Worm (Caenorhabditis elegans): ENCODE measurements around the gene Y54E2A.9.

The Y54E2A.9 gene

ce11 chrII:14819258-14819985 lies 33.6 kb upstream of the Y54E2A.9 start:
- TF ChIP-seq ham-2 (GFP tag; optimal IDR thresholded peaks at IDR 0.05), result peak; percentile 36
- TF ChIP-seq tbx-8 (GFP tag; optimal IDR thresholded peaks at IDR 0.05), result no peak
- no peak for TF ChIP-seq blmp-1 (tag; optimal IDR thresholded peaks at IDR 0.05)

DNA sequence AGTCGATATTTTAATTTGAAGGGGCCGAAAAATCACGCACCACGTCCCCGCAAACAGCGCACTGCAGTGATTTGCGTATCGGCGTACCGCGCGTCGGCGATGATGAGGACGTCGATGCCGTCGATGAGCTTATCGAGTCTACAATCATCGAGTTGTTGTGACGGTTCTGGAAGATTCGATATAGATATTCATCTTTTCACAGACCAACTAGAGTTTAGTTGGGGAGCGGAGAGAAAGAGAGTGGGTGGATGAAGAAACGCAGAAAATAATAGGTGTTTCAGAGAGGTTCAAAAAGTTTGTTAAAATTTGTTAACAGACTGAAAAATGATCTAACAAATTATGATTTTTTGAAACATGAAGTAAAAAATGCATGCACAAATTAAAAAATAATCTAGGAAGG lies 32.6 kb upstream of the Y54E2A.9 start, which contains the start of gene nhr-61:
nhr-61 (minus strand) TSS at position 168 of the 400 bp plus-strand sequence.
- TF ChIP-seq lin-13 (tag; optimal IDR thresholded peaks at IDR 0.05), result no peak
- TF ChIP-seq ceh-83 (GFP tag; optimal IDR thresholded peaks at IDR 0.05), result no peak
- TF ChIP-seq ceh-39 (tag; optimal IDR thresholded peaks at IDR 0.05), result no peak
- TF ChIP-seq elt-1 (tag; optimal IDR thresholded peaks at IDR 0.05; ENCODE audit: borderline replicate concordance, insufficient read depth), result peak; percentile 73
- no peak for TF ChIP-seq unc-39 (tag; optimal IDR thresholded peaks at IDR 0.05)
- TF ChIP-seq unc-62 (GFP tag; optimal IDR thresholded peaks at IDR 0.05), result no peak
- TF ChIP-seq snpc-4 (tag; optimal IDR thresholded peaks at IDR 0.05), result no peak
- TF ChIP-seq mls-2 (tag; optimal IDR thresholded peaks at IDR 0.05), result no peak

- TF ChIP-seq sptf-1 (tag; optimal IDR thresholded peaks at IDR 0.05) (no peak), zip-8 (tag; optimal IDR thresholded peaks at IDR 0.05) (no peak), ceh-83 (GFP tag; optimal IDR thresholded peaks at IDR 0.05) (no peak), unc-39 (tag; optimal IDR thresholded peaks at IDR 0.05) (no peak), M03D4.4 (tag; optimal IDR thresholded peaks at IDR 0.05) (no peak), ceh-43 (GFP tag; optimal IDR thresholded peaks at IDR 0.05) (no peak), mab-5 (tag; optimal IDR thresholded peaks at IDR 0.05) (no peak), sem-2 (GFP tag; optimal IDR thresholded peaks at IDR 0.05) (no peak), lsy-2 (tag; optimal IDR thresholded peaks at IDR 0.05) (no peak), ztf-11 (tag; optimal IDR thresholded peaks at IDR 0.05) (no peak), unc-62 (GFP tag; optimal IDR thresholded peaks at IDR 0.05) (no peak), mep-1 (tag; optimal IDR thresholded peaks at IDR 0.05) (no peak), mls-2 (tag; optimal IDR thresholded peaks at IDR 0.05) (no peak), elt-3 (tag; optimal IDR thresholded peaks at IDR 0.05) (no peak), pha-4 (tag; optimal IDR thresholded peaks at IDR 0.05) (no peak), nhr-2 (tag; optimal IDR thresholded peaks at IDR 0.05) (no peak), ham-2 (GFP tag; optimal IDR thresholded peaks at IDR 0.05) (no peak)
Observed at ce11 chrII:14816086-14816485, 30.3 kb upstream of the Y54E2A.9 start.

DNA sequence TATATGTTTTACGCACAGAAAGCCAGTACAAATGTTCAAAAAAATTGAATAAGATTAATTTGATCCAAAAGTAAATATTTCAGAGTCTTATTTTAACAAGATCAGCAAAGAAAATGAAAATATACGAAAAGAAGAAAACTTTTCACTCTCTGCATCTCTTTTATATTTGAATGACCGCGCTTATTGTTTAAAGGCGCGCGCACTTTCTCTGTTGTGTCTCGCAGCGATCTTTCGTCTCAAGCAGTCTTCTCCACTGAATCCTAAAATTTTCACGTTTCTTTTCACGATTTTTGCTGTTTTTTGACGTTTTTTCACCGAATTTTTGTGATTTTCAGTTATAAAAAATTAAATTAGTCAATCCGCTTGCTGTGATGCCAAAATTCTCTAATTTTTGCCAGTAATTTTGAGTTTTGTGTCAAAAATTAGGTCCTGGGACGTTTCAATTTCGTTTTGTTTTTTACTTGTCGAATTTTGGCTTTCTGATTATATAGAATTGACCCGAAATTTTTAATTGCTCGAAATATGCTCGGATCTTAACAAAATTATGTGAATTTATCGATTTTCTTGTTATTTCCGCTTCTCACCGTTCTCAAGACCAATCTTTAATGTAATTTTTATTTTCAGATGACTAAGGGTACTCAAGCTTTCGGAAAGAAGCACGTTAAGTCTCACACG lies 29.2 kb upstream of the Y54E2A.9 start, which contains the start of gene W01D2.1:
W01D2.1 (plus strand) TSS at position 625 of the 675 bp plus-strand sequence.
- TF ChIP-seq lin-13 (tag; optimal IDR thresholded peaks at IDR 0.05) (no peak), elt-3 (tag; optimal IDR thresholded peaks at IDR 0.05) (no peak), mls-2 (tag; optimal IDR thresholded peaks at IDR 0.05) (no peak), bed-3 (GFP tag; optimal IDR thresholded peaks at IDR 0.05) (no peak), ceh-39 (tag; optimal IDR thresholded peaks at IDR 0.05) (peak; percentile 10), pha-4 (tag; optimal IDR thresholded peaks at IDR 0.05) (peak; percentile 22), sem-2 (GFP tag; optimal IDR thresholded peaks at IDR 0.05) (no peak), ceh-43 (GFP tag; optimal IDR thresholded peaks at IDR 0.05) (no peak), unc-39 (tag; optimal IDR thresholded peaks at IDR 0.05) (no peak), sptf-1 (tag; optimal IDR thresholded peaks at IDR 0.05) (no peak), lsy-2 (tag; optimal IDR thresholded peaks at IDR 0.05) (peak; percentile 69), drap-1 (GFP tag; optimal IDR thresholded peaks at IDR 0.05) (no peak), mep-1 (tag; optimal IDR thresholded peaks at IDR 0.05) (peak; percentile 70), unc-120 (tag; optimal IDR thresholded peaks at IDR 0.05; ENCODE audit: poor library complexity, severe bottlenecking) (no peak), ztf-11 (tag; optimal IDR thresholded peaks at IDR 0.05) (no peak), tbx-8 (GFP tag; optimal IDR thresholded peaks at IDR 0.05) (no peak), cnd-1 (tag; optimal IDR thresholded peaks at IDR 0.05) (no peak), elt-1 (tag; optimal IDR thresholded peaks at IDR 0.05; ENCODE audit: borderline replicate concordance, insufficient read depth) (no peak), ham-2 (GFP tag; optimal IDR thresholded peaks at IDR 0.05) (no peak), ces-1 (GFP tag; optimal IDR thresholded peaks at IDR 0.05) (peak; percentile 17), nhr-28 (tag; optimal IDR thresholded peaks at IDR 0.05) (no peak), unc-62 (GFP tag; optimal IDR thresholded peaks at IDR 0.05) (no peak), hlh-1 (tag; optimal IDR thresholded peaks at IDR 0.05) (peak; percentile 22), nhr-237 (tag; optimal IDR thresholded peaks at IDR 0.05) (peak; percentile 57), nhr-76 (tag; optimal IDR thresholded peaks at IDR 0.05) (no peak), lin-32 (GFP tag; optimal IDR thresholded peaks at IDR 0.05) (no peak), flh-1 (GFP tag; optimal IDR thresholded peaks at IDR 0.05) (no peak), mab-5 (tag; optimal IDR thresholded peaks at IDR 0.05) (no peak), ceh-83 (GFP tag; optimal IDR thresholded peaks at IDR 0.05) (no peak), snpc-4 (tag; optimal IDR thresholded peaks at IDR 0.05) (no peak), nhr-2 (tag; optimal IDR thresholded peaks at IDR 0.05) (peak; percentile 8), zip-8 (tag; optimal IDR thresholded peaks at IDR 0.05) (no peak), M03D4.4 (tag; optimal IDR thresholded peaks at IDR 0.05) (no peak), nhr-12 (tag; optimal IDR thresholded peaks at IDR 0.05) (no peak), blmp-1 (tag; optimal IDR thresholded peaks at IDR 0.05) (peak; percentile 18)

Measured in whole organism, mixed stage, embryonic.